Worm (Caenorhabditis elegans) whole organism, young adult: Measurements from ENCODE around the gene flp-19.

Source experiments
- B0035.1 ChIP-seq: sonication (generic microtip); optimal IDR thresholded peaks from 2 replicates; lab custom pipeline; 2016; ENCODE audit warnings: missing genetic modification characterization, mild to moderate bottlenecking, missing compliant biosample characterization, missing genotype, missing genetic modification reagents
- C06A6.2 ChIP-seq: fragments of 200-800 bp; sonication (Bioruptor generic); conservative IDR thresholded peaks from 2 replicates; pipeline ENCODE4 v1.3.6; 2022; ENCODE audit warnings: missing genetic modification characterization, missing compliant biosample characterization
- D2030.7 ChIP-seq: fragments of 200-800 bp; sonication (Bioruptor generic); IDR thresholded peaks from 2 replicates; pipeline ENCODE4 v1.3.6; 2022; ENCODE audit warnings: missing genetic modification reagents, missing genetic modification characterization, missing compliant biosample characterization
- K12H6.12 ChIP-seq: fragments of 200-800 bp; sonication (Bioruptor generic); optimal IDR thresholded peaks from 2 replicates; lab custom pipeline; 2018; ENCODE audit warnings: mild to moderate bottlenecking, missing genetic modification characterization, missing compliant biosample characterization
- T26A5.8 ChIP-seq: sonication (generic microtip); optimal IDR thresholded peaks from 2 replicates; lab custom pipeline; 2016; ENCODE audit warnings: missing genetic modification characterization, missing compliant biosample characterization
- attf-6 ChIP-seq: fragments of 200-800 bp; sonication (Bioruptor generic); IDR thresholded peaks from 2 replicates; pipeline ENCODE4 v1.3.6; 2022; ENCODE audit warnings: missing genetic modification reagents, missing genetic modification characterization, missing compliant biosample characterization
- bed-1 ChIP-seq: fragments of 200-800 bp; sonication (Bioruptor generic); IDR thresholded peaks from 2 replicates; pipeline ENCODE4 v1.3.6; 2022; ENCODE audit warnings: missing genetic modification reagents, missing genetic modification characterization, missing compliant biosample characterization
- bed-2 ChIP-seq: fragments of 200-800 bp; sonication (Bioruptor generic); IDR thresholded peaks from 2 replicates; pipeline ENCODE4 v1.3.6; 2022; ENCODE audit warnings: missing genetic modification reagents, missing genetic modification characterization, missing compliant biosample characterization
- cebp-2 ChIP-seq: fragments of 200-800 bp; sonication (Bioruptor generic); IDR thresholded peaks from 2 replicates; pipeline ENCODE4 v1.3.6; 2022; ENCODE audit warnings: missing genetic modification characterization, missing compliant biosample characterization
- ceh-27 ChIP-seq: fragments of 200-800 bp; sonication (Bioruptor generic); optimal IDR thresholded peaks from 2 replicates; lab custom pipeline; 2018; ENCODE audit warnings: mild to moderate bottlenecking, missing genetic modification characterization, moderate library complexity, missing compliant biosample characterization
- ceh-79 ChIP-seq: sonication (generic microtip); optimal IDR thresholded peaks from 2 replicates; lab custom pipeline; 2017; ENCODE audit warnings: mild to moderate bottlenecking, missing genetic modification characterization, missing compliant biosample characterization
- chd-7 ChIP-seq: sonication (generic microtip); optimal IDR thresholded peaks from 2 replicates; lab custom pipeline; 2016; ENCODE audit warnings: mild to moderate bottlenecking, missing genetic modification characterization, moderate library complexity, missing compliant biosample characterization
- egl-18 ChIP-seq: fragments of 200-800 bp; sonication (Bioruptor generic); IDR thresholded peaks from 2 replicates; pipeline ENCODE4 v1.3.6; 2022; ENCODE audit warnings: missing genetic modification reagents, missing genetic modification characterization, missing compliant biosample characterization
- him-1 ChIP-seq: sonication (generic microtip); optimal IDR thresholded peaks from 2 replicates; lab custom pipeline; 2016; ENCODE audit warnings: missing genotype, missing genetic modification reagents, missing genetic modification characterization, missing compliant biosample characterization
- hlh-12 ChIP-seq: sonication (generic microtip); optimal IDR thresholded peaks from 2 replicates; lab custom pipeline; 2016; ENCODE audit warnings: missing genetic modification characterization, missing compliant biosample characterization
- hlh-26 ChIP-seq: fragments of 200-800 bp; sonication (Bioruptor generic); conservative IDR thresholded peaks from 2 replicates; pipeline ENCODE4 v1.3.6; 2022; ENCODE audit warnings: missing genetic modification reagents, missing genetic modification characterization, missing compliant biosample characterization
- hrde-1 ChIP-seq: sonication (generic microtip); optimal IDR thresholded peaks from 2 replicates; lab custom pipeline; 2016; ENCODE audit warnings: missing genetic modification characterization, mild to moderate bottlenecking, missing compliant biosample characterization, moderate library complexity, missing genotype, missing genetic modification reagents, borderline replicate concordance
- hsf-1 ChIP-seq: fragments of 200-800 bp; sonication (Bioruptor generic); IDR thresholded peaks from 2 replicates; pipeline ENCODE4 v1.3.6; 2022; ENCODE audit warnings: missing genetic modification reagents, missing genetic modification characterization, missing compliant biosample characterization
- madf-6 ChIP-seq: fragments of 200-800 bp; sonication (Bioruptor generic); IDR thresholded peaks from 2 replicates; pipeline ENCODE4 v1.3.6; 2022; ENCODE audit warnings: missing genetic modification reagents, missing genetic modification characterization, missing compliant biosample characterization
- madf-8 ChIP-seq: fragments of 200-800 bp; sonication (Bioruptor generic); conservative IDR thresholded peaks from 2 replicates; pipeline ENCODE4 v1.3.6; 2022; ENCODE audit warnings: missing genetic modification reagents, missing genetic modification characterization, missing compliant biosample characterization
- mes-4 ChIP-seq: sonication (generic microtip); optimal IDR thresholded peaks from 2 replicates; lab custom pipeline; 2016; ENCODE audit warnings: missing genotype, missing genetic modification characterization, missing compliant biosample characterization
- nfya-1 ChIP-seq: sonication (generic microtip); optimal IDR thresholded peaks from 2 replicates; lab custom pipeline; 2017; ENCODE audit warnings: antibody characterized with exemption, missing compliant biosample characterization, missing genetic modification characterization, borderline replicate concordance; ENCODE audit not compliant: insufficient read depth
- nfyb-1 ChIP-seq: fragments of 200-800 bp; sonication (Bioruptor generic); IDR thresholded peaks from 2 replicates; pipeline ENCODE4 v1.3.6; 2022; ENCODE audit warnings: missing genetic modification reagents, missing genetic modification characterization, missing compliant biosample characterization
- nhr-80 ChIP-seq: sonication (generic microtip); optimal IDR thresholded peaks from 2 replicates; lab custom pipeline; 2016; ENCODE audit warnings: missing genetic modification characterization, missing compliant biosample characterization
- repo-1 ChIP-seq: sonication (generic microtip); optimal IDR thresholded peaks from 2 replicates; lab custom pipeline; 2017; ENCODE audit warnings: mild to moderate bottlenecking, missing genetic modification characterization, missing compliant biosample characterization
- snpc-1.3 ChIP-seq: sonication (generic microtip); optimal IDR thresholded peaks from 2 replicates; lab custom pipeline; 2017; ENCODE audit warnings: missing genetic modification characterization, mild to moderate bottlenecking, missing compliant biosample characterization, antibody characterized with exemption, moderate library complexity, missing genotype, missing genetic modification reagents; ENCODE audit not compliant: insufficient read depth
- snpc-3.4 ChIP-seq: sonication (generic microtip); optimal IDR thresholded peaks from 2 replicates; lab custom pipeline; 2017; ENCODE audit warnings: missing genetic modification characterization, mild to moderate bottlenecking, missing compliant biosample characterization, antibody characterized with exemption, moderate library complexity, missing genotype, missing genetic modification reagents
- tbp1 ChIP-seq: fragments of 200-800 bp; sonication (Bioruptor generic); optimal IDR thresholded peaks from 2 replicates; lab custom pipeline; 2018; ENCODE audit warnings: mild to moderate bottlenecking, missing genetic modification characterization, missing compliant biosample characterization
- tbx-9 ChIP-seq: sonication (generic microtip); optimal IDR thresholded peaks from 2 replicates; lab custom pipeline; 2016; ENCODE audit warnings: borderline replicate concordance, missing genetic modification characterization, inconsistent platforms, missing compliant biosample characterization
- unc-62 ChIP-seq: fragments of 150-350 bp; optimal IDR thresholded peaks from 2 replicates; lab custom pipeline; 2014; ENCODE audit warnings: missing biosample characterization, missing genetic modification reagents, missing genetic modification characterization
- zfh-2 ChIP-seq: fragments of 200-800 bp; sonication (Bioruptor generic); conservative IDR thresholded peaks from 2 replicates; pipeline ENCODE4 v1.3.6; 2022; ENCODE audit warnings: missing genetic modification reagents, missing genetic modification characterization, missing compliant biosample characterization
- ztf-28 ChIP-seq: fragments of 200-800 bp; sonication (Bioruptor generic); IDR thresholded peaks from 2 replicates; pipeline ENCODE4 v1.3.6; 2022; ENCODE audit warnings: missing genetic modification reagents, missing genetic modification characterization, missing compliant biosample characterization
- ztf-3 ChIP-seq: fragments of 200-800 bp; sonication (Bioruptor generic); optimal IDR thresholded peaks from 2 replicates; lab custom pipeline; 2018; ENCODE audit warnings: mild to moderate bottlenecking, missing genetic modification characterization, missing compliant biosample characterization
- ztf-6 ChIP-seq: fragments of 200-800 bp; sonication (Bioruptor generic); IDR thresholded peaks from 2 replicates; pipeline ENCODE4 v1.3.6; 2022; ENCODE audit warnings: missing genetic modification reagents, missing genetic modification characterization, missing compliant biosample characterization

The flp-19 gene

ce11 chrX:10629117-10629516 lies 24.6 kb downstream of the flp-19 start:
- TF ChIP-seq nfya-1: no peak
- no peak for TF ChIP-seq ztf-28 (GFP tag; lab: Robert Waterston, UW)
- TF ChIP-seq attf-6 (GFP tag; lab: Robert Waterston, UW): no peak
- no peak for TF ChIP-seq bed-2 (GFP tag; lab: Robert Waterston, UW)
- no peak for TF ChIP-seq D2030.7 (GFP tag; lab: Robert Waterston, UW)
- no peak for TF ChIP-seq hrde-1 (tag; lab: Kevin White, UChicago)
- no peak for TF ChIP-seq snpc-1.3
- TF ChIP-seq T26A5.8 (tag; lab: Kevin White, UChicago): no peak
- no peak for TF ChIP-seq him-1
- no peak for TF ChIP-seq B0035.1 (tag; lab: Kevin White, UChicago)
- TF ChIP-seq C06A6.2: no peak

- no peak for TF ChIP-seq ztf-6
- TF ChIP-seq nhr-80 (tag; lab: Kevin White, UChicago): peak; percentile 57
These were observed 25.7 kb downstream of the flp-19 start for ce11 chrX:10630059-10630791.

- no peak for TF ChIP-seq chd-7
- no peak for TF ChIP-seq bed-1 (GFP tag; lab: Robert Waterston, UW)
- no peak for TF ChIP-seq hlh-12 (tag; lab: Kevin White, UChicago)
- no peak for TF ChIP-seq him-1
- TF ChIP-seq hlh-26 (GFP tag; lab: Robert Waterston, UW): no peak
- TF ChIP-seq nfyb-1 (GFP tag; lab: Robert Waterston, UW): no peak
- no peak for TF ChIP-seq unc-62 (GFP tag; lab: Kevin White, UChicago)
- TF ChIP-seq ztf-3 (GFP tag; lab: Kevin White, UChicago): no peak
- no peak for TF ChIP-seq egl-18 (GFP tag; lab: Robert Waterston, UW)
- TF ChIP-seq cebp-2 (GFP tag; lab: Robert Waterston, UW): no peak
- TF ChIP-seq ceh-27 (GFP tag; lab: Kevin White, UChicago): no peak
- TF ChIP-seq snpc-3.4: no peak
- no peak for TF ChIP-seq tbp1 (GFP tag; lab: Kevin White, UChicago)
- TF ChIP-seq repo-1 (tag; lab: Kevin White, UChicago): no peak
- no peak for TF ChIP-seq tbx-9 (tag; lab: Kevin White, UChicago)
- no peak for TF ChIP-seq hsf-1 (GFP tag; lab: Robert Waterston, UW)
- no peak for TF ChIP-seq ceh-79 (tag; lab: Kevin White, UChicago)
- TF ChIP-seq mes-4 (tag; lab: Kevin White, UChicago): no peak
- no peak for TF ChIP-seq nfya-1
- TF ChIP-seq madf-8 (GFP tag; lab: Robert Waterston, UW): no peak
These were observed 26.5 kb downstream of the flp-19 start for ce11 chrX:10630952-10631351.

ce11 chrX:10631873-10632272 lies 27.4 kb downstream of the flp-19 start:
- peak; percentile 4 for TF ChIP-seq nhr-80 (tag; lab: Kevin White, UChicago)
- TF ChIP-seq zfh-2 (GFP tag; lab: Robert Waterston, UW): no peak
- TF ChIP-seq K12H6.12 (tag; lab: Kevin White, UChicago): no peak
- TF ChIP-seq madf-6 (GFP tag; lab: Robert Waterston, UW): no peak
- TF ChIP-seq, all 124 proteins: peak for 1
